Worm (Caenorhabditis elegans): ENCODE results near the gene C25F9.2.

DNA sequence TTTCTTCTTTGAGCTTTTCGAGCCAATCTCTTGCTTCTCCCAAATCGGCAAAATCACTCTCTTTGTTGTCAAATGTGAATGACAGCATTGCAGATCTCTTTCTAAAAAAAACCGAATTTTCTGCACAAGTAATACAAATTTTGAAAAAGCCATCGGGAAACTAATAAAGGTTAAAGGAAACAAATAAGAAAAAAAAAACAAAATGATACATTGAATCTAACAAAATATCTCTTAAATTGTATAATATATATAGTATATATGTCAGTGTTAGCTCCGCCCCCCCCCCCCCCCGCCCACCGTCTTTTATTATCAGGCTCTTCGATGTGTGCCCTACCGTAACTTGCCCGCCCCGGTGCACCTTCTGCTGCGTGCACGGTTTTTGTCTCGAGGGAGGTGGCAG is 11.7 kb downstream of the C25F9.2 start, which contains the start of gene C25F9.11:
- no peak for TF ChIP-seq ama-1 (optimal IDR thresholded peaks at IDR 0.05)
- no peak for TF ChIP-seq ztf-4 (tag; optimal IDR thresholded peaks at IDR 0.05)
- no peak for TF ChIP-seq nhr-12 (tag; optimal IDR thresholded peaks at IDR 0.05)
- no peak for TF ChIP-seq ztf-11 (tag; optimal IDR thresholded peaks at IDR 0.05)

Measured in whole organism, L3 larva.